Worm (Caenorhabditis elegans) whole organism, L3 larva: Measurements from ENCODE around the gene ugt-29.

Experiments
- R02D3.7 ChIP-seq: fragments of 150-350 bp; optimal IDR thresholded peaks from 2 replicates; lab custom pipeline; 2014; ENCODE audit warnings: missing biosample characterization, missing genetic modification characterization
- aly-2 ChIP-seq: fragments of 150-350 bp; optimal IDR thresholded peaks from 2 replicates; lab custom pipeline; 2014; ENCODE audit warnings: missing biosample characterization, missing genetic modification characterization
- ceh-28 ChIP-seq: fragments of 150-350 bp; optimal IDR thresholded peaks from 2 replicates; lab custom pipeline; 2014; ENCODE audit warnings: missing biosample characterization, missing genetic modification reagents, missing genetic modification characterization
- pha-4 ChIP-seq: fragments of 150-350 bp; optimal IDR thresholded peaks from 2 replicates; lab custom pipeline; 2014; ENCODE audit warnings: missing biosample characterization, missing genetic modification reagents, missing genetic modification characterization
- ztf-11 ChIP-seq: fragments of 150-350 bp; optimal IDR thresholded peaks from 2 replicates; lab custom pipeline; 2014; ENCODE audit warnings: missing biosample characterization, missing genetic modification characterization
- ztf-4 ChIP-seq: fragments of 150-350 bp; optimal IDR thresholded peaks from 2 replicates; lab custom pipeline; 2014; ENCODE audit warnings: missing biosample characterization, missing genetic modification characterization

DNA sequence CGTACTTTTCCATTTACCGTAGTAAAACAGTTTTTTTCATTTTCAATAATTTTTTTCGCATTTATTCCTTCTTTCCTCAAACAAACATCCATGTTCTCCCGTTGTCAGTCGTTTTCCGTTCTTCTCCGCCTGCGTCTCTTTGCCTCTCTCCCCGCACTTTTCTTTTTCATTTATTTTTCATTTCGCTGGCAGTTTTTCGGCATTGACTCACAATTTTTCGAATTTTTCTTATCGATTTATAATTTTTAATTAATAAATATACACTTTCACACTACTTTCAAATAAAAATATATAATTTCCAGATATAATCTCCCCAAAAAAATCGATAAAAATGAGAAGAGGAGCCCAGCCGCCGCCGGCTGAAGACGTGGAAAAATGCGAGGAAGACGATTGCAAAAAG is 12.0 kb downstream of the ugt-29 start, which contains the start of gene H25P19.1:
- TF ChIP-seq ceh-28 (tag; lab: Kevin White, UChicago), result no peak
- no peak for TF ChIP-seq pha-4
- no peak for TF ChIP-seq ztf-4 (tag; lab: Kevin White, UChicago)
- TF ChIP-seq R02D3.7, result no peak
- no peak for TF ChIP-seq aly-2 (tag; lab: Kevin White, UChicago)
- TF ChIP-seq ztf-11, result no peak
